Worm (Caenorhabditis elegans) whole organism, L2 larva: ENCODE results near the gene R144.11.

Experiments
- ZK546.5 ChIP-seq: sonication (generic microtip); optimal IDR thresholded peaks from 2 replicates; lab custom pipeline; 2017; ENCODE audit warnings: missing biosample characterization, missing genetic modification characterization
- aly-2 ChIP-seq: fragments of 150-350 bp; optimal IDR thresholded peaks from 2 replicates; lab custom pipeline; 2014; ENCODE audit warnings: missing biosample characterization, missing genetic modification characterization
- dmd-4 ChIP-seq: sonication (generic microtip); optimal IDR thresholded peaks from 2 replicates; lab custom pipeline; 2017; ENCODE audit warnings: missing biosample characterization, missing genetic modification characterization
- egl-27 ChIP-seq: sonication (generic microtip); optimal IDR thresholded peaks from 3 replicates; lab custom pipeline; 2017; ENCODE audit warnings: missing biosample characterization, missing genetic modification reagents, missing genetic modification characterization
- elt-1 ChIP-seq: fragments of 150-350 bp; optimal IDR thresholded peaks from 2 replicates; lab custom pipeline; 2014; ENCODE audit warnings: missing biosample characterization, missing genetic modification characterization
- lin-13 ChIP-seq: fragments of 150-350 bp; optimal IDR thresholded peaks from 2 replicates; lab custom pipeline; 2014; ENCODE audit warnings: missing biosample characterization, missing genetic modification reagents, missing genetic modification characterization
- lsy-2 ChIP-seq, 2 experiments: fragments of 150-350 bp in 1 of 2; sonication (generic microtip) in 1 of 2; optimal IDR thresholded peaks; 2 replicates each; lab custom pipeline; 2014 to 2017; ENCODE audit warnings: missing biosample characterization in 2 of 2, missing genetic modification characterization in 2 of 2
- nhr-11 ChIP-seq: fragments of 150-350 bp; optimal IDR thresholded peaks from 2 replicates; lab custom pipeline; 2014; ENCODE audit warnings: missing biosample characterization, missing genetic modification characterization
- nhr-6 ChIP-seq: fragments of 150-350 bp; optimal IDR thresholded peaks from 2 replicates; lab custom pipeline; 2014; ENCODE audit warnings: missing biosample characterization, missing genetic modification characterization

DNA sequence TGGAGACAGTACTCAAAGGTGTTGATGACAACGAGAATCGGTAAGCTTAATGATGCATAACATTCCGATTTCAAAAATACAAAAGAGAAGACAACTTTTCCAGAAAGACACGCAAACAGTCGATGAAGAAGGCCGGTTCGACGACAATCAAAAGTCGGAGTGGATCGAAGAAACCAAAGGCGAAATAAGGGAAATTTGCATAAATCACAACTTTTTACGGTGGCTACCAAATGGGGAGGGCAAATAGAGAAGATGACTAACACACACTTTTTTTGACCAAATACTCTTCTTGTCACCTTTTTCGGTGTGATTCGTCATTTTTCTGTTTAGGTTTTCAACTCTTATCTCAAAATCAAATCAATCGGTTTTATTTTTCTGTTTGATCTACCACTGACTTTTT is 27.5 kb upstream of the R144.11 start, which contains the start of gene C45G9.6:
- TF ChIP-seq lsy-2 (tag; optimal IDR thresholded peaks at IDR 0.05; lab: Kevin White, UChicago) (no peak), ZK546.5 (tag; lab: Kevin White, UChicago) (no peak), elt-1 (tag; lab: Kevin White, UChicago) (no peak), egl-27 (no peak), aly-2 (tag; lab: Kevin White, UChicago) (no peak), dmd-4 (tag; lab: Kevin White, UChicago) (no peak), nhr-11 (tag; lab: Kevin White, UChicago) (no peak), lin-13 (GFP tag; lab: Kevin White, UChicago) (no peak), nhr-6 (tag; lab: Kevin White, UChicago) (no peak)
